Worm (Caenorhabditis elegans) whole organism, late embryonic: ENCODE results near the gene gcy-25.

ENCODE experiments used
- lin-11 ChIP-seq: fragments of 200-800 bp; sonication (Bioruptor generic); optimal IDR thresholded peaks from 2 replicates; lab custom pipeline; 2018; ENCODE audit warnings: mild to moderate bottlenecking, missing genetic modification characterization, missing compliant biosample characterization
- nfya-1 ChIP-seq: sonication (generic microtip); optimal IDR thresholded peaks from 2 replicates; lab custom pipeline; 2017; ENCODE audit warnings: missing genetic modification characterization, mild to moderate bottlenecking, missing compliant biosample characterization, antibody characterized with exemption, moderate library complexity
- nhr-11 ChIP-seq: fragments of 150-350 bp; optimal IDR thresholded peaks from 2 replicates; lab custom pipeline; 2014; ENCODE audit warnings: missing biosample characterization, missing genetic modification characterization
- unc-86 ChIP-seq: sonication (generic microtip); optimal IDR thresholded peaks from 2 replicates; lab custom pipeline; 2016; ENCODE audit warnings: missing genetic modification characterization, missing compliant biosample characterization

DNA sequence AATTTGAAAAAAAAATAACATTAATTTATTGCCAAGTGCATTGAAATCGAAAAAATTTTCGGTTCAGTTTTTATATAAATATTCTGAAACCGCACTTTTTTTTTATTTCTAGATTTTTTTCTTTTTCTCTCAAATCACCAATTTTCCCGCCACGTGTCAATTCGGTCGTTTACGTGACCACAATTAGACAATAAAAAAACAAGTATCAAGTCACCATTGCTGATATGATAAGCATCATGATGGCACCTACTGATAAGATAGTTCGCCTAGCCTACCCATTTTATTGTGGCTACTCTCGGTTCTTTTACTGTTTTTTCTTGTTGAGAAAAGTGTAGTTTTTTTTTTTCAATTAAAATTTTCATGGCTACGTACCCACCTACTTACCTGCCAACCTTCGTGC, 57.1 kb downstream of the gcy-25 start:
- TF ChIP-seq lin-11 (tag; lab: Kevin White, UChicago) (no peak), nhr-11 (tag; lab: Kevin White, UChicago) (no peak), unc-86 (tag; lab: Kevin White, UChicago) (no peak), nfya-1 (tag; lab: Kevin White, UChicago) (no peak)
